In genomic region chr3R:15427818-15428199, dm6 we compare ENCODE assay signal across 1 fruit fly cellular context.
TF ChIP-seq lines count a peak whose summit lies in the region.

No protein-coding gene starts in this region.

TF ChIP-seq in whole organism, embryonic, 481 proteins besides CTCF, POLR2A, EP300 and RAD21 (continued from another document):
- TF ChIP-seq kni (GFP tag; optimal IDR thresholded peaks at IDR 0.05; lab: Kevin White, UChicago) (peak; percentile 48), CG4730 (GFP tag; IDR thresholded peaks at IDR 0.05; lab: Robert Waterston, UW) (no peak), CG4707 (GFP tag; optimal IDR thresholded peaks at IDR 0.05; lab: Kevin White, UChicago) (peak; percentile 18), sna (GFP tag; IDR thresholded peaks at IDR 0.05; lab: Robert Waterston, UW; ENCODE audit: partially characterized antibody) (no peak), nerfin-1 (tag; optimal IDR thresholded peaks at IDR 0.05; lab: Kevin White, UChicago) (peak; percentile 57), CG17359 (tag; optimal IDR thresholded peaks at IDR 0.05; lab: Kevin White, UChicago) (no peak), CG6683 (GFP tag; optimal IDR thresholded peaks at IDR 0.05; lab: Kevin White, UChicago) (no peak), shn (GFP tag; optimal IDR thresholded peaks at IDR 0.05; lab: Kevin White, UChicago) (no peak), CG7839 (tag; optimal IDR thresholded peaks at IDR 0.05; lab: Kevin White, UChicago) (peak; percentile 67), so (GFP tag; IDR thresholded peaks at IDR 0.05; lab: Robert Waterston, UW) (no peak), wek (GFP tag; optimal IDR thresholded peaks at IDR 0.05; lab: Kevin White, UChicago) (no peak), psq (GFP tag; optimal IDR thresholded peaks at IDR 0.05; lab: Kevin White, UChicago) (no peak), phol (tag; optimal IDR thresholded peaks at IDR 0.05; lab: Kevin White, UChicago) (peak; percentile 70), jigr1 (GFP tag; IDR thresholded peaks at IDR 0.05; lab: Robert Waterston, UW) (no peak), CG7786 (GFP tag; optimal IDR thresholded peaks at IDR 0.05; lab: Kevin White, UChicago) (no peak), CG17912 (GFP tag; optimal IDR thresholded peaks at IDR 0.05; lab: Kevin White, UChicago) (no peak)
